Worm (Caenorhabditis elegans) whole organism, L2 larva: ENCODE results near the gene chil-1.

Source experiments
- lsy-2 ChIP-seq, 2 experiments: fragments of 150-350 bp in 1 of 2; sonication (generic microtip) in 1 of 2; optimal IDR thresholded peaks; 2 replicates each; lab custom pipeline; 2014 to 2017; ENCODE audit warnings: missing biosample characterization in 2 of 2, missing genetic modification characterization in 2 of 2
- nhr-237 ChIP-seq: fragments of 150-350 bp; optimal IDR thresholded peaks from 2 replicates; lab custom pipeline; 2014; ENCODE audit warnings: missing biosample characterization, missing genetic modification characterization
- unc-62 ChIP-seq: fragments of 150-350 bp; optimal IDR thresholded peaks from 2 replicates; lab custom pipeline; 2014; ENCODE audit warnings: missing biosample characterization, missing genetic modification reagents, missing genetic modification characterization

DNA sequence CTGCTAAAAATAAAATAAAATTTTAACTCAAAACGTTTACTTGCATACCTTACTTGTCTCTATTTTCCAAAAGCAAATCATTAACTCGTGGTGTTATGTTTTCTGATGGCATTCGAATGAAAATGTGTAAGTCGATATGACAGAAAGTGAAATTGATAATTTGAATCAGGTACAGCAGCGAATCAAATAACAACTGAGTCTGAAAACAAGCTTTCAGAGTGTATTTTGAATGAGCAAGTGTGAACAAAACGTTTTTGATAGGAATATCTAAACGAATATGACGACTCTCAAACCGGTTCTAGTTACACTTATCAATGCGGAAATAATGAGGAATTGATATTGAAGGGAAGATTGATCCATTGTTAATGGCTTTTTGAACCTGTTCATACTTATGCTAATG lies 4.8 kb upstream of the chil-1 start, which contains the start of gene chil-7:
- TF ChIP-seq lsy-2 (tag; optimal IDR thresholded peaks at IDR 0.05; lab: Kevin White, UChicago) (no peak), unc-62 (GFP tag; lab: Kevin White, UChicago) (no peak), nhr-237 (tag; lab: Kevin White, UChicago) (no peak)
